Worm (Caenorhabditis elegans): Measurements from ENCODE around the gene F54C9.7.

F54C9.7 gene

ce11 chrII:8589227-8589626 is 16.1 kb downstream of the F54C9.7 start:
- TF ChIP-seq unc-86 (tag; optimal IDR thresholded peaks at IDR 0.05) (no peak), nhr-11 (tag; optimal IDR thresholded peaks at IDR 0.05) (no peak), T23F11.4 (GFP tag; optimal IDR thresholded peaks at IDR 0.05) (no peak), pha-4 (tag; optimal IDR thresholded peaks at IDR 0.05) (no peak), elt-4 (tag; optimal IDR thresholded peaks at IDR 0.05) (no peak), pha-2 (tag; optimal IDR thresholded peaks at IDR 0.05) (no peak), K02D7.2 (tag; optimal IDR thresholded peaks at IDR 0.05) (no peak), ceh-31 (tag; optimal IDR thresholded peaks at IDR 0.05) (peak; percentile 81), hlh-13 (GFP tag; optimal IDR thresholded peaks at IDR 0.05) (no peak), unc-42 (tag; optimal IDR thresholded peaks at IDR 0.05) (peak; percentile 99), ceh-14 (tag; optimal IDR thresholded peaks at IDR 0.05) (peak; percentile 53)

DNA sequence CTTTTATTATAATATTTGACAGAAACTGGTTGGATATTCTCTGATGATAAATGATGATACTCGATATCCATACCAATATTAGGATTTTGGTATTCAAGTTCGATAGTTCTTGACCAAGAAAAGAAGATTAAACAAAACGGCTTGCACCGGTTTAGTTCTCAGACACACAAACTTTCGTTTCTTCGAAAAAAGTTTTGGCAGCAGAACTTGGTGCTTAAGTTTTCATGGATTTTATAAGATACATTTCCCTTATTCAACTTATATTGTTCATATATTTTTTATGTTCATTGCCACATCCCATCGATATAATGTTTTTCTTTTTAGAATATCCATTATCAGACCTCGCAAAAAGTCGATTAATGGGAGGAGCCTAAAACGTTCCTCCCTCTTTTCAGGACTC is 17.5 kb downstream of the F54C9.7 start, which contains the start of gene aptf-4:
Gene aptf-4 (plus strand): TSS at position 301 of the 400 bp plus-strand sequence.
- no peak for TF ChIP-seq unc-42 (tag; optimal IDR thresholded peaks at IDR 0.05)
- TF ChIP-seq ceh-31 (tag; optimal IDR thresholded peaks at IDR 0.05) = no peak
- TF ChIP-seq hlh-8 (tag; optimal IDR thresholded peaks at IDR 0.05) = no peak
- TF ChIP-seq ceh-30 (tag; optimal IDR thresholded peaks at IDR 0.05) = no peak
- no peak for TF ChIP-seq unc-55 (GFP tag; optimal IDR thresholded peaks at IDR 0.05)
- TF ChIP-seq hlh-30 (tag; optimal IDR thresholded peaks at IDR 0.05; ENCODE audit: insufficient read depth) = no peak
- TF ChIP-seq pat-9 (tag; optimal IDR thresholded peaks at IDR 0.05) = no peak

ce11 chrII:8593840-8594625 is 20.9 kb downstream of the F54C9.7 start, which contains the start of gene aptf-3:
Gene aptf-3 (plus strand): TSS chrII:8594190.
- no peak for TF ChIP-seq ceh-18 (tag; optimal IDR thresholded peaks at IDR 0.05)
- TF ChIP-seq lin-11 (tag; optimal IDR thresholded peaks at IDR 0.05) = no peak
- no peak for TF ChIP-seq hlh-8 (tag; optimal IDR thresholded peaks at IDR 0.05)
- TF ChIP-seq fkh-10 (GFP tag; optimal IDR thresholded peaks at IDR 0.05) = no peak
- TF ChIP-seq unc-86 (tag; optimal IDR thresholded peaks at IDR 0.05) = no peak
- TF ChIP-seq hlh-13 (GFP tag; optimal IDR thresholded peaks at IDR 0.05) = no peak
- TF ChIP-seq hlh-15 (tag; optimal IDR thresholded peaks at IDR 0.05) = no peak
- TF ChIP-seq ceh-19 (GFP tag; optimal IDR thresholded peaks at IDR 0.05) = no peak
- TF ChIP-seq ceh-6 (GFP tag; optimal IDR thresholded peaks at IDR 0.05) = no peak
- TF ChIP-seq syd-9 (tag; optimal IDR thresholded peaks at IDR 0.05) = no peak
- TF ChIP-seq pros-1 (tag; optimal IDR thresholded peaks at IDR 0.05) = no peak
- TF ChIP-seq C08G9.2 (tag; optimal IDR thresholded peaks at IDR 0.05) = no peak
- no peak for TF ChIP-seq K02D7.2 (tag; optimal IDR thresholded peaks at IDR 0.05)
- TF ChIP-seq rnt-1 (tag; optimal IDR thresholded peaks at IDR 0.05) = no peak
- TF ChIP-seq tbx-7 (tag; optimal IDR thresholded peaks at IDR 0.05) = no peak
- TF ChIP-seq ceh-9 (tag; optimal IDR thresholded peaks at IDR 0.05) = no peak

ce11 chrII:8599214-8599613 is 26.1 kb downstream of the F54C9.7 start, which contains the start of gene F28C6.5:
Gene F28C6.5 (plus strand): TSS chrII:8599514.
- TF ChIP-seq elt-2 (tag; optimal IDR thresholded peaks at IDR 0.05) (no peak), ztf-16 (tag; optimal IDR thresholded peaks at IDR 0.05) (no peak), odd-2 (tag; optimal IDR thresholded peaks at IDR 0.05) (no peak), ets-4 (tag; optimal IDR thresholded peaks at IDR 0.05) (no peak), pha-4 (tag; optimal IDR thresholded peaks at IDR 0.05) (no peak), ceh-18 (tag; optimal IDR thresholded peaks at IDR 0.05) (no peak), pax-1 (tag; optimal IDR thresholded peaks at IDR 0.05) (no peak), unc-3 (GFP tag; conservative IDR thresholded peaks at IDR 0.05) (no peak), unc-3 (tag; optimal IDR thresholded peaks at IDR 0.05) (no peak), ceh-34 (tag; optimal IDR thresholded peaks at IDR 0.05) (no peak), pat-9 (tag; optimal IDR thresholded peaks at IDR 0.05) (no peak), ceh-31 (tag; optimal IDR thresholded peaks at IDR 0.05) (no peak), K02D7.2 (tag; optimal IDR thresholded peaks at IDR 0.05) (no peak), gmeb-2 (tag; optimal IDR thresholded peaks at IDR 0.05) (no peak), madf-2 (tag; optimal IDR thresholded peaks at IDR 0.05) (no peak), elt-4 (tag; optimal IDR thresholded peaks at IDR 0.05) (no peak)
